Fruit fly (Drosophila melanogaster) Kc167 (cell line): ENCODE data around the gene CG7916.

Experiments
- Myc ChIP-seq: fragments of >200 bp; optimal IDR thresholded peaks from 2 replicates; lab custom pipeline; 2017; ENCODE audit warnings: missing external identifiers
- h ChIP-seq: fragments of >200 bp; optimal IDR thresholded peaks from 3 replicates; lab custom pipeline; 2018; ENCODE audit warnings: missing external identifiers
- insv ChIP-seq: fragments of >200 bp; optimal IDR thresholded peaks from 3 replicates; lab custom pipeline; 2018; ENCODE audit warnings: missing external identifiers
- psq ChIP-seq: fragments of >200 bp; optimal IDR thresholded peaks from 2 replicates; lab custom pipeline; 2017; ENCODE audit warnings: missing external identifiers
- ttk ChIP-seq: sonication (Bioruptor generic); optimal IDR thresholded peaks from 2 replicates; lab custom pipeline; 2017; ENCODE audit warnings: missing external identifiers

- TF ChIP-seq ttk (lab: Kevin White, UChicago) = no peak
- no peak for TF ChIP-seq h (lab: Kevin White, UChicago)
- TF ChIP-seq psq (lab: Kevin White, UChicago) = no peak
- TF ChIP-seq Myc (lab: Kevin White, UChicago) = no peak
- no peak for TF ChIP-seq insv (lab: Kevin White, UChicago)
Measured at dm6 chr2L:13838647-13839390, 7.7 kb upstream of the CG7916 start.
